Worm (Caenorhabditis elegans): ENCODE data around the gene pdtf-1.

The pdtf-1 gene

ce11 chrIV:8454076-8454475, 21.2 kb downstream of the pdtf-1 start:
- TF ChIP-seq unc-62 (GFP tag; optimal IDR thresholded peaks at IDR 0.05) = no peak

- no peak for TF ChIP-seq unc-62 (GFP tag; optimal IDR thresholded peaks at IDR 0.05)
These were observed 24.1 kb downstream of the pdtf-1 start, which contains the start of gene syx-4 for ce11 chrIV:8456899-8457298. Gene syx-4 (plus strand): TSS chrIV:8457280.

ce11 chrIV:8460208-8460607, 27.4 kb downstream of the pdtf-1 start, which contains the start of gene ant-1.4:
Gene ant-1.4 (minus strand): TSS chrIV:8460308.
- no peak for TF ChIP-seq unc-62 (GFP tag; optimal IDR thresholded peaks at IDR 0.05)

DNA sequence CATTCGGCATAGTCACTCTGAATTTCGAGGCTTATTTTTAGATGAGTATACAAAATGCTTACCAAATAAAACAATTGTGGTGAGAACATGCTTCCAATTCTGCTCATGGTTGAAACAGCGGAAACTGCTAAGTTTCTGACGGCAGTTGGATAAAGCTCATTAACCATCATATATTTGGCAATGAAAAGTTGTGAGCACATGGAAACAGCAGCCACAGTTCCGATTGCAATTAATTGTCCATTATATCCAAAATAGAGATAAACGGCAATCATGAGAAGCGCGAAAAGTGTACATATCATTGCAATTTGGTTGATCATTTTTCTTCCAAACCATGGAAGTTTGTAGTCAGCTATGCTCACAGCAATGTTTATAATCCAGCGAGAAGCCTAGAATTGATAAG, 28.3 kb downstream of the pdtf-1 start:
- no peak for TF ChIP-seq unc-62 (GFP tag; optimal IDR thresholded peaks at IDR 0.05)

DNA sequence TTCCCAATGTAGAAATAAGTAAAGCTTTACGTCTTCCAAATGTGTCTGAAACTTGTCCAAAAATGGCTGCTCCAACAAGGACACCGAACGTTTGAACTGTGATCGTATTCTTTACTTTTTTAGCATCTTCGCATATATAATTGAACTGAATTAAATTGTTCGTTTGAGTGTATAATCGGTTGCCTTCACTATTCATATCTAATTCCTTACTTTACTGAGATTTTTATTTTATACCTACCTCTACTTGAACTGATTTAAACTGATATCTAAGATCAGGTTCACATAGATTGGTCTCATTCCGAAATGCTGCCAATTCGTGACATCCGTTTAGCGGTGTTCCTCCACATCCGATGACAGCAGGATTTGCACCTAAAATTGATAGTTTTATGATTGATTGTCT, 29.5 kb downstream of the pdtf-1 start:
- no peak for TF ChIP-seq unc-62 (GFP tag; optimal IDR thresholded peaks at IDR 0.05)

DNA sequence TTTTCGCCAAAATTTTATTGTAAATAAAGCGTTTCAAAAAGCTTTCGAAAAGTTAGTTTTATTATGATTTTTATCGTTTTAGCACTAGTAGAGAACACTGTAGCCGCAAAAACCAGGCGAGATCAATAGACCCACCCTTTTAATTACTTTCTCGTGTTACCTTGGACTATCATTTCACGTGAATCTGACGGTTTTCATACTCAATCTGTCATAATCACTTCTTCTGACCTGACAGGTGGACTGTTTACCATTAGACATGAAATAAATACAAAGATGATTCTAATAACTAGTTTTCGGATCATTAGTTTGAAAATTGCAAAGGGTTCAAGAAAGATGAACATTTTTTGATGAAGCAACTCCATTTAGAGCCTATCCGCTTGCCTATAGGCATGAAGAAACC, 30.2 kb downstream of the pdtf-1 start:
- TF ChIP-seq unc-62 (GFP tag; optimal IDR thresholded peaks at IDR 0.05) = no peak

DNA sequence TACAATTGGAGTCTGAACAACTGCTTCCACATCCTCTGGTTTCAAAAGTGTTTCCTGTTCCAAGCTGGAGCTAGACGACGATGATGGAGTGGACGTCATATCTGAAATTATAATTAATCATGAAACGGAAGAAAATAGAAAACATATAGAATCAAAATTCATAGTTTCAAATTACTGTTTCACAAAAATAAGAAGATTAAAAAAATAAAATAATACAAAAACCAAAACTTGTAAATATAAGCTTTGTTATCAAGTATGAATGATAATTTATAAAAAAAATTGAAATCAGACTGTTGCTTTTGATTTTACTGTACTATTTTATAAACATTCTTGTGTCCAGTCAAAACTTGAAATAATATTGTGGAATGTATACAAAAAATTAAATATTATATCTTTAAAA, 30.9 kb downstream of the pdtf-1 start, which contains the start of gene str-176:
Gene str-176, minus strand, starts transcription at position 101 of the 400 bp plus-strand sequence.
- TF ChIP-seq unc-62 (GFP tag; optimal IDR thresholded peaks at IDR 0.05) = no peak

DNA sequence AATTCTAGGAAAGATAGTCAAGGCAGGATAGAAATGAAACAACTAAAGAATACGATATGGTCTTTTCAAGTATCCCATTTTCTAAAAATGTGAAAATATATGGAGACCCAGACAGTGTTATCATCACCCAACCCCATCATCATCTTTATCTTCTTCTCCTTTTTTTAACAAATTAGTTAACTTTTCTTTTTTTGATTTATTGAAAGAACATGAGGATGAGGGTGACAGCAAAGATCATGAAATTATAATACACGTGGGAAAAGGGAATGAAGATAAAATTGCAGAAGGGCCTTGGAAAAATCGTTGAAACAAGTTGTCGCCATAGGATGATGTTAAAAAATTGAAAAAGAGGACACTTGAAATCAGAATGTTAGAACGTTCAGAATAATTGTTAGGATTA, 31.3 kb downstream of the pdtf-1 start:
- no peak for TF ChIP-seq unc-62 (GFP tag; optimal IDR thresholded peaks at IDR 0.05)

ce11 chrIV:8472493-8472892, 39.7 kb downstream of the pdtf-1 start, which contains the start of gene oat-1:
Gene oat-1 (minus strand): TSS chrIV:8472593.
- TF ChIP-seq unc-62 (GFP tag; optimal IDR thresholded peaks at IDR 0.05) = no peak

- TF ChIP-seq unc-62 (GFP tag; optimal IDR thresholded peaks at IDR 0.05) = no peak
These were observed 40.9 kb downstream of the pdtf-1 start, which contains the start of gene C28C12.11 for ce11 chrIV:8473756-8474155. Gene C28C12.11 (plus strand): TSS chrIV:8474056.

DNA sequence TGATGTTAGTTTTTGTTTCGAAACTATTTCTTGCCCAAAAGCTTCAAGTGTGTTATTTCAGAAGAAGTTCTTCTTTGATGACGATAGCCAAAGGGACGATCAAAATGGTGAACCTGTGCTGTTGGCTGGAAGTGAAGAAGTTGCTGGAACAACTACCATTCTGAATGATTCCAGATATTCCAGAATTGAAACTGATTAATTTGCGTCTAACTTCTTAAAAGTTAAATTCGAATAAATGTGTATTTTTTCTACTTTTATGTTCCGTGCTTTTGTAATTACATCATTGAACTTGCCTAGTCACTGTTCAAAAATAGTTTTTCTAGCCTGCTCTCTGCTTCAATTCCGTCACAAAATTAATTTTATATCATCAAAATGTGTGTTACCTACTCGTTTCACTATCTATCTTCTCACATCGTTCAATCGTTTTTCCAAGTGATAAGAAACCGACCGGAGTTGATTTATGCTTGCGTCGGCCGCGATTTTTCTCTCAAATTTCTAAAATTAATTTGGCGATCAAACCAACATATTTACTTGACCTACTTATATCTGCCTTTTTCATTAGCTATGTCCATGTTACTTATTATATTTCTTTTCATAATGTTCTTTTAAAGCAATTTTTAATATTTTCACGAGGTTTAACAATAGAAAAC, 42.3 kb downstream of the pdtf-1 start:
- TF ChIP-seq unc-62 (GFP tag; optimal IDR thresholded peaks at IDR 0.05) = no peak

ce11 chrIV:8476166-8476565, 43.3 kb downstream of the pdtf-1 start:
- TF ChIP-seq unc-62 (GFP tag; optimal IDR thresholded peaks at IDR 0.05) = no peak

DNA sequence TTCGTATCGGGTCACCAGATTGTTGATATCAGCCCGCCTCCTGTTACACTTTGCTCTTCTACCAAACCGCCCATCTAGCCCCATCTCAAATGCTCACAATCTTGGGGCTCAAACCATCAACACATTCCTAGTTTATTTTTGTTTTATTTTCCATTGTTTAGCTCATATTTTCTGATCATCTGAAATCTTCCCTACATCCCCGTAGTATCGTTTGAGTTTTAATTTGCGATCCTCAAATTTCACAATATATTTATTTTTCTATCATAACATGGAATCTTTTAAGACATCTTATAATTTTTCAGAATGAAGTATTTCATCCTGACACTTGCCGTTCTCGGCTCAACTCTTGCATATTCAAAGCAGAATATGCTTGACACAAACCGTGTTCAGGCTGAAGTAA, 44.0 kb downstream of the pdtf-1 start, which contains the start of gene spp-10:
Gene spp-10, plus strand, starts transcription at position 301 of the 400 bp plus-strand sequence.
- TF ChIP-seq unc-62 (GFP tag; optimal IDR thresholded peaks at IDR 0.05) = no peak

DNA sequence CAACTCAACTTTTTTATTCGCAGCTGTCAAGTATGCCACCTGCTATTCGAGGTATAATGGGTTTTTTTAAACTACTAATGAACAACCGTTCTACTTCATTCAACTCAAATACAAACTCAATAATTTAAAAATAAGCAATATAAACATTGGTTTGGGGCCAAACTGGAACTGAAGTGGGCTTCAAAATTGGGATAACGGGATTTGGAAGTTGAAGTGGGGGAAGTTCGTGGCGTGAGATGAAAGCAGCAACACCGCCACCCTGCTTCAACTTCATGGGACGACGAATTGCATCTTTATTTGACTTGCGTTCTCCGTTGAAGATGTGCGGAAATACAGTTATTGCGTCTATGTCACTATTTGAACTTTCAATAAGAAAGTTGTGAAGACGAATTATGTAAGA, 45.7 kb downstream of the pdtf-1 start:
- no peak for TF ChIP-seq unc-62 (GFP tag; optimal IDR thresholded peaks at IDR 0.05)

ce11 chrIV:8479346-8479745, 46.5 kb downstream of the pdtf-1 start, which contains the start of gene hlh-12:
Gene hlh-12 (minus strand): TSS chrIV:8479446.
- no peak for TF ChIP-seq unc-62 (GFP tag; optimal IDR thresholded peaks at IDR 0.05)

- TF ChIP-seq unc-62 (GFP tag; optimal IDR thresholded peaks at IDR 0.05) = no peak
These were observed 48.5 kb downstream of the pdtf-1 start, which contains the start of gene spp-8 for ce11 chrIV:8481308-8481707. Gene spp-8 (plus strand): TSS chrIV:8481664.

DNA sequence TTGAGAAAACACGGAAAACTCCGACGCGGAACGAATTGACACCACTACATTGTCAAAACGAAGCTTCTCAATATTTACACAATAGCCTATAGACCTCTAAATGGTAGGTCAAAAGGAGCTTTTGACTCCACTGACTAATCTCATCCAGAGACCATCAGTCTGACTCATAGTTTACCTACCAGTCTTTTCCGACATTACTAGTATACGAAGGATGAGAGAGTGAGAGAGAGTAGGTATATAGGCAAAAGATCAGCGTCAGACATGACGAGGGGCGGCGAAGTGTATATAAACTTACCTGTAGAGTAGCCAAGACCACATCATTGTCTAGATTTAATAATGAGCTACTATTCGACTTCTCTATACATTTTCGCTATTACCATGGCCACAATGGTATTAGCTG, 54.3 kb downstream of the pdtf-1 start, which contains the start of gene srlf-3:
Gene srlf-3, plus strand, starts transcription at position 301 of the 400 bp plus-strand sequence.
- no peak for TF ChIP-seq unc-62 (GFP tag; optimal IDR thresholded peaks at IDR 0.05)

Data from whole organism, dauer.